Fruit fly (Drosophila melanogaster) whole organism, prepupa: ENCODE results near the gene CG5984.
A peak's percentile ranks its signal among the peaks of the same experiment; 100 is the strongest.

Source experiments
- CG10631 ChIP-seq: fragments of 200-800 bp; sonication (Bioruptor generic); optimal IDR thresholded peaks from 2 replicates; lab custom pipeline; 2016; ENCODE audit warnings: missing biosample characterization, missing genetic modification characterization
- CG10669 ChIP-seq: fragments of 200-800 bp; sonication (Bioruptor generic); optimal IDR thresholded peaks from 3 replicates; lab custom pipeline; 2018; ENCODE audit warnings: missing biosample characterization, mild to moderate bottlenecking, missing genetic modification characterization, moderate library complexity
- CG11294 ChIP-seq: fragments of 200-800 bp; sonication (Bioruptor generic); IDR thresholded peaks from 2 replicates; pipeline ENCODE4 v1.3.6; 2022; ENCODE audit warnings: missing biosample characterization, missing genetic modification characterization
- CG11762 ChIP-seq: fragments of 200-800 bp; sonication (Bioruptor generic); optimal IDR thresholded peaks from 3 replicates; lab custom pipeline; 2016; ENCODE audit warnings: missing biosample characterization, missing genetic modification characterization; ENCODE audit not compliant: insufficient read depth
- CG11902 ChIP-seq: fragments of 200-800 bp; sonication (Bioruptor generic); optimal IDR thresholded peaks from 3 replicates; lab custom pipeline; 2016; ENCODE audit warnings: missing biosample characterization, missing genetic modification characterization
- CG15336 ChIP-seq: fragments of 200-800 bp; sonication (Bioruptor generic); IDR thresholded peaks from 2 replicates; pipeline ENCODE4 v1.3.6; 2022; ENCODE audit warnings: missing biosample characterization, missing genetic modification characterization
- CG1621 ChIP-seq: fragments of 200-800 bp; sonication (Bioruptor generic); optimal IDR thresholded peaks from 3 replicates; lab custom pipeline; 2018; ENCODE audit warnings: missing biosample characterization, mild to moderate bottlenecking, missing genetic modification characterization
- CG31627 ChIP-seq: fragments of 200-800 bp; sonication (Bioruptor generic); optimal IDR thresholded peaks from 3 replicates; lab custom pipeline; 2016; ENCODE audit warnings: missing biosample characterization, missing genetic modification characterization
- CG32006 ChIP-seq: fragments of 200-800 bp; sonication (Bioruptor generic); optimal IDR thresholded peaks from 3 replicates; lab custom pipeline; 2017; ENCODE audit warnings: missing biosample characterization, mild to moderate bottlenecking, missing genetic modification characterization
- CG34406 ChIP-seq: fragments of 200-800 bp; sonication (Bioruptor generic); optimal IDR thresholded peaks from 3 replicates; lab custom pipeline; 2016; ENCODE audit warnings: missing biosample characterization, missing genetic modification characterization
- CG3919 ChIP-seq: fragments of 200-800 bp; sonication (Bioruptor generic); optimal IDR thresholded peaks from 3 replicates; lab custom pipeline; 2016; ENCODE audit warnings: missing biosample characterization, missing genetic modification characterization
- CG4318 ChIP-seq: fragments of 200-800 bp; sonication (Bioruptor generic); optimal IDR thresholded peaks from 3 replicates; lab custom pipeline; 2017; ENCODE audit warnings: missing biosample characterization, mild to moderate bottlenecking, missing genetic modification characterization
- CG6163 ChIP-seq: fragments of 200-800 bp; sonication (Bioruptor generic); IDR thresholded peaks from 3 replicates; pipeline ENCODE4 v1.3.6; 2022; ENCODE audit warnings: missing biosample characterization, missing genetic modification characterization
- CG6792 ChIP-seq: fragments of 200-800 bp; sonication (Bioruptor generic); optimal IDR thresholded peaks from 3 replicates; lab custom pipeline; 2016; ENCODE audit warnings: missing biosample characterization, missing genetic modification characterization
- CG6854 ChIP-seq: fragments of 200-800 bp; sonication (Bioruptor generic); optimal IDR thresholded peaks from 2 replicates; lab custom pipeline; 2017; ENCODE audit warnings: missing biosample characterization, mild to moderate bottlenecking, missing genetic modification characterization
- CG7368 ChIP-seq: fragments of 200-800 bp; sonication (Bioruptor generic); optimal IDR thresholded peaks from 3 replicates; lab custom pipeline; 2016; ENCODE audit warnings: missing biosample characterization, missing genetic modification characterization
- CG8119 ChIP-seq: fragments of 200-800 bp; sonication (Bioruptor generic); IDR thresholded peaks from 3 replicates; pipeline ENCODE4 v1.3.6; 2022; ENCODE audit warnings: missing biosample characterization, missing genetic modification characterization
- CG8319 ChIP-seq: fragments of 200-800 bp; sonication (Bioruptor generic); optimal IDR thresholded peaks from 3 replicates; lab custom pipeline; 2016; ENCODE audit warnings: missing biosample characterization, missing genetic modification characterization
- CG8632 ChIP-seq: fragments of 200-800 bp; sonication (Bioruptor generic); optimal IDR thresholded peaks from 3 replicates; lab custom pipeline; 2016; ENCODE audit warnings: missing biosample characterization, missing genetic modification characterization
- CG9139 ChIP-seq: fragments of 200-800 bp; sonication (Bioruptor generic); optimal IDR thresholded peaks from 3 replicates; lab custom pipeline; 2017; ENCODE audit warnings: missing biosample characterization, mild to moderate bottlenecking, missing genetic modification characterization
- Eip75B ChIP-seq: fragments of 200-800 bp; sonication (Bioruptor generic); optimal IDR thresholded peaks from 3 replicates; lab custom pipeline; 2016; ENCODE audit warnings: missing biosample characterization, missing genetic modification characterization
- Eip78C ChIP-seq: fragments of 200-800 bp; sonication (Bioruptor generic); peaks from one replicate; lab custom pipeline; 2016; ENCODE audit warnings: missing biosample characterization, missing genetic modification characterization
- Ets21C ChIP-seq: fragments of 200-800 bp; sonication (Bioruptor generic); optimal IDR thresholded peaks from 3 replicates; lab custom pipeline; 2016; ENCODE audit warnings: missing biosample characterization, missing genetic modification characterization
- Ets96B ChIP-seq: fragments of 200-800 bp; optimal IDR thresholded peaks from 2 replicates; lab custom pipeline; 2019; ENCODE audit warnings: missing biosample characterization, mild to moderate bottlenecking, missing genetic modification characterization, moderate library complexity
- Gug ChIP-seq: fragments of 200-800 bp; sonication (Bioruptor generic); IDR thresholded peaks from 2 replicates; pipeline ENCODE4 v1.3.6; 2022; ENCODE audit warnings: missing biosample characterization, missing genetic modification characterization
- Hr39 ChIP-seq: fragments of 200-800 bp; sonication (Bioruptor generic); optimal IDR thresholded peaks from 2 replicates; lab custom pipeline; 2016; ENCODE audit warnings: missing biosample characterization, missing genetic modification characterization
- Hr4 ChIP-seq: fragments of 200-800 bp; sonication (Bioruptor generic); optimal IDR thresholded peaks from 3 replicates; lab custom pipeline; 2016; ENCODE audit warnings: missing biosample characterization, missing genetic modification characterization
- Lpt ChIP-seq: fragments of 200-800 bp; sonication (Bioruptor generic); optimal IDR thresholded peaks from 3 replicates; lab custom pipeline; 2016; ENCODE audit warnings: missing biosample characterization, missing genetic modification characterization
- Met ChIP-seq: fragments of 200-800 bp; sonication (Bioruptor generic); optimal IDR thresholded peaks from 3 replicates; lab custom pipeline; 2016; ENCODE audit warnings: missing biosample characterization, missing genetic modification characterization
- OdsH ChIP-seq: fragments of 200-800 bp; sonication (Bioruptor generic); optimal IDR thresholded peaks from 3 replicates; lab custom pipeline; 2016; ENCODE audit warnings: missing biosample characterization, missing genetic modification characterization
- Smox ChIP-seq: fragments of 200-800 bp; sonication (Bioruptor generic); optimal IDR thresholded peaks from 3 replicates; lab custom pipeline; 2016; ENCODE audit warnings: missing biosample characterization, missing genetic modification characterization
- Sox102F ChIP-seq: fragments of 200-800 bp; sonication (Bioruptor generic); optimal IDR thresholded peaks from 2 replicates; lab custom pipeline; 2016; ENCODE audit warnings: missing biosample characterization, mild to moderate bottlenecking, missing genetic modification characterization
- Sox14 ChIP-seq: fragments of 200-800 bp; sonication (Bioruptor generic); optimal IDR thresholded peaks from 3 replicates; lab custom pipeline; 2016; ENCODE audit warnings: missing biosample characterization, missing genetic modification characterization
- Sox15 ChIP-seq: fragments of 200-800 bp; sonication (Bioruptor generic); optimal IDR thresholded peaks from 3 replicates; lab custom pipeline; 2016; ENCODE audit warnings: missing biosample characterization, missing genetic modification characterization
- achi ChIP-seq: fragments of 200-800 bp; sonication (Bioruptor generic); optimal IDR thresholded peaks from 3 replicates; lab custom pipeline; 2016; ENCODE audit warnings: missing biosample characterization, missing genetic modification characterization
- acj6 ChIP-seq: fragments of 200-800 bp; sonication (Bioruptor generic); optimal IDR thresholded peaks from 3 replicates; lab custom pipeline; 2016; ENCODE audit warnings: missing biosample characterization, missing genetic modification characterization
- cyc ChIP-seq: fragments of 200-800 bp; sonication (Bioruptor generic); optimal IDR thresholded peaks from 3 replicates; lab custom pipeline; 2016; ENCODE audit warnings: missing biosample characterization, missing genetic modification characterization
- eg ChIP-seq: fragments of 200-800 bp; sonication (Bioruptor generic); IDR thresholded peaks from 3 replicates; pipeline ENCODE4 v1.3.6; 2022; ENCODE audit warnings: missing biosample characterization, missing genetic modification characterization
- esn ChIP-seq: fragments of 200-800 bp; sonication (Bioruptor generic); optimal IDR thresholded peaks from 2 replicates; lab custom pipeline; 2016; ENCODE audit warnings: missing biosample characterization, mild to moderate bottlenecking, missing genetic modification characterization, moderate library complexity
- fd85E ChIP-seq: fragments of 200-800 bp; sonication (Bioruptor generic); optimal IDR thresholded peaks from 3 replicates; lab custom pipeline; 2016; ENCODE audit warnings: missing biosample characterization, missing genetic modification characterization
- fkh ChIP-seq: fragments of 200-800 bp; sonication (Bioruptor generic); optimal IDR thresholded peaks from 3 replicates; lab custom pipeline; 2017; ENCODE audit warnings: missing biosample characterization, mild to moderate bottlenecking, missing genetic modification characterization, moderate library complexity
- lz ChIP-seq: fragments of 200-800 bp; sonication (Bioruptor generic); optimal IDR thresholded peaks from 3 replicates; lab custom pipeline; 2016; ENCODE audit warnings: missing biosample characterization, missing genetic modification characterization
- net ChIP-seq: fragments of 200-800 bp; sonication (Bioruptor generic); optimal IDR thresholded peaks from 3 replicates; lab custom pipeline; 2016; ENCODE audit warnings: missing biosample characterization, missing genetic modification characterization
- pdm3 ChIP-seq: fragments of 200-800 bp; sonication (Bioruptor generic); optimal IDR thresholded peaks from 3 replicates; lab custom pipeline; 2016; ENCODE audit warnings: missing biosample characterization, missing genetic modification characterization
- salr ChIP-seq, 2 experiments: fragments of 200-800 bp; sonication (Bioruptor generic); optimal IDR thresholded peaks; 3 replicates each; lab custom pipeline; 2016 to 2018; ENCODE audit warnings: missing biosample characterization in 2 of 2, missing genetic modification characterization in 2 of 2, mild to moderate bottlenecking in 1 of 2
- ss ChIP-seq, 2 experiments: fragments of 200-800 bp; sonication (Bioruptor generic); optimal IDR thresholded peaks; 2 replicates in 1 of 2; 3 replicates in 1 of 2; lab custom pipeline; 2017 to 2018; ENCODE audit warnings: mild to moderate bottlenecking in 2 of 2, missing biosample characterization in 2 of 2, missing genetic modification characterization in 2 of 2, moderate library complexity in 1 of 2
- svp ChIP-seq: fragments of 200-800 bp; sonication (Bioruptor generic); peaks from one replicate; lab custom pipeline; 2016; ENCODE audit warnings: missing biosample characterization, missing genetic modification characterization
- topi ChIP-seq: fragments of 200-800 bp; sonication (Bioruptor generic); optimal IDR thresholded peaks from 3 replicates; lab custom pipeline; 2016; ENCODE audit warnings: missing biosample characterization, missing genetic modification characterization
- vri ChIP-seq: fragments of 200-800 bp; sonication (Bioruptor generic); optimal IDR thresholded peaks from 3 replicates; lab custom pipeline; 2016; ENCODE audit warnings: missing biosample characterization, mild to moderate bottlenecking, missing genetic modification characterization

CG5984 gene

DNA sequence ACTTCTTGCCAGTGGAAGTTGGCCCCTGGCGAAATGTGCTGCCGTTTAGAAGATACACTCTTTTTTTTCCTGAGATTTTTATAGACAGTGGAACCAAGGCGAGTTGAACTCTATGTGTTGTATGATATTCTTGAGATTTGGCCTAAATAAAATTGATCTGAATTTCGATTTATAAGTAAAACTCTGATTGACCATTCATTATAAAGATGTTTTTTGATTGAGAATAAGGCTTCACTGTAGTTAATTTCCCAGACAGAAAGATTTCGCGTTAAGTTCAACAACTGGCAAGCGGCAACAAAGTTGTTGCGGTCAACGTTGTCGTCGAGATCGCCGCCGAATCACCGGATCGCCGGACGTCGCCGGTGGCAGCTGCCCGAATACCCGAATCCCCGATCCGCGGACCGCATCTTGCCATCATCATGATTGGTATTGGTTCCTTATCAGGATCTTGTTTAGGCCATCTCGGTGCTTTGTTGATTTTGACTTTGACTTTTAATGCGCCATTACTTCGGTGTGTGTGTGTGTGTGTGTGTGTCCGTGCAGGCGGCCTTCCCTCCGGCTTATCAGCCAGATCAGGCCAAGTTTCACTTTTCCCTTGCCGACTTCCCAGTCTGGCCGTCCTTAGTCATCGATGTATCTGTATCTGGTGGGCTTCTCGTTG, 25.6 kb downstream of the CG5984 start (continued):
- no peak for TF ChIP-seq salr (GFP tag; optimal IDR thresholded peaks at IDR 0.05; lab: Kevin White, UChicago)
- peak in 1 of 2 experiments; percentile 37 for TF ChIP-seq ss (GFP tag; optimal IDR thresholded peaks at IDR 0.05; lab: Kevin White, UChicago)
- TF ChIP-seq Hr39 (GFP tag; lab: Kevin White, UChicago), result peak; percentile 17
- peak; percentile 27 for TF ChIP-seq pdm3 (GFP tag; lab: Kevin White, UChicago)
- peak; percentile 39 for TF ChIP-seq achi (GFP tag; lab: Kevin White, UChicago)
- TF ChIP-seq CG6854 (GFP tag; lab: Kevin White, UChicago), result no peak

- TF ChIP-seq CG4318 (GFP tag; lab: Kevin White, UChicago) (peak; percentile 21), Sox14 (GFP tag; lab: Kevin White, UChicago) (no peak), Ets96B (tag; lab: Kevin White, UChicago) (no peak), topi (no peak), ss (GFP tag; optimal IDR thresholded peaks at IDR 0.05; lab: Kevin White, UChicago) (peak in 1 of 2 experiments; percentile 88), lz (GFP tag; lab: Kevin White, UChicago) (no peak), CG8119 (GFP tag; lab: Robert Waterston, UW) (no peak), CG8632 (no peak), CG8319 (no peak), acj6 (GFP tag; lab: Kevin White, UChicago) (peak; percentile 21), fkh (no peak), Smox (GFP tag; lab: Kevin White, UChicago) (no peak), Ets21C (no peak), CG32006 (GFP tag; lab: Kevin White, UChicago) (peak; percentile 62), CG6163 (no peak), vri (GFP tag; lab: Kevin White, UChicago) (no peak), CG11294 (GFP tag; lab: Robert Waterston, UW) (no peak), Gug (GFP tag; lab: Robert Waterston, UW) (no peak), CG11762 (GFP tag; lab: Kevin White, UChicago) (no peak), Eip75B (no peak), CG15336 (GFP tag; lab: Robert Waterston, UW) (no peak), Lpt (GFP tag; lab: Kevin White, UChicago) (no peak), fd85E (GFP tag; lab: Kevin White, UChicago) (no peak), Sox15 (no peak), CG3919 (GFP tag; lab: Kevin White, UChicago) (no peak), CG10669 (no peak), Sox102F (GFP tag; lab: Kevin White, UChicago) (no peak), pdm3 (GFP tag; lab: Kevin White, UChicago) (no peak), CG9139 (no peak), eg (0 out of 3 replicates have a peak, but pooled peaks have one; percentile 12), CG6792 (no peak), CG1621 (no peak), Met (GFP tag; lab: Kevin White, UChicago) (peak; percentile 1), CG10631 (GFP tag; lab: Kevin White, UChicago) (peak; percentile 7), Eip78C (GFP tag; lab: Kevin White, UChicago) (peak; percentile 52), CG7368 (GFP tag; lab: Kevin White, UChicago) (no peak), salr (GFP tag; optimal IDR thresholded peaks at IDR 0.05; lab: Kevin White, UChicago) (no peak), OdsH (GFP tag; lab: Kevin White, UChicago) (no peak), CG11902 (no peak), svp (GFP tag; lab: Kevin White, UChicago) (peak; percentile 36), esn (GFP tag; lab: Kevin White, UChicago) (peak; percentile 45), Hr39 (GFP tag; lab: Kevin White, UChicago) (no peak), CG31627 (GFP tag; lab: Kevin White, UChicago) (no peak), net (GFP tag; lab: Kevin White, UChicago) (no peak), Hr4 (GFP tag; lab: Kevin White, UChicago) (peak; percentile 20), cyc (no peak), CG34406 (no peak)
These were observed 26.8 kb downstream of the CG5984 start for dm6 chr3R:27220829-27221463.
